Fruit fly (Drosophila melanogaster) S2 (cell line): ENCODE measurements around the gene Tpl94D.

Experiments
- CG8478 ChIP-seq: fragments of >200 bp; optimal IDR thresholded peaks from 2 replicates; lab custom pipeline; 2018
- CTCF ChIP-seq, 2 experiments: fragments of >200 bp; optimal IDR thresholded peaks; 2 replicates each; lab custom pipeline; 2018

- TF ChIP-seq CG8478 (lab: Kevin White, UChicago) (no peak), CTCF (optimal IDR thresholded peaks at IDR 0.05; lab: Kevin White, UChicago) (no peak)
Observed at dm6 chr3R:22976997-22977396, 10.9 kb downstream of the Tpl94D start, which contains the start of gene Gbp3.
